Fruit fly (Drosophila melanogaster): ENCODE data around the gene Ncoa6.

Gene Ncoa6

dm6 chr2L:5290530-5290929 is 36.0 kb downstream of the Ncoa6 start (continued):
- TF ChIP-seq Sox14 (GFP tag; optimal IDR thresholded peaks at IDR 0.05) (no peak), Hr39 (GFP tag; optimal IDR thresholded peaks at IDR 0.05) (peak; percentile 35), spab (GFP tag; optimal IDR thresholded peaks at IDR 0.05) (no peak), CG11902 (GFP tag; optimal IDR thresholded peaks at IDR 0.05) (no peak), Hr4 (GFP tag; optimal IDR thresholded peaks at IDR 0.05) (no peak), svp (GFP tag) (no peak), CG6163 (GFP tag; IDR thresholded peaks at IDR 0.05) (no peak), salr (GFP tag; optimal IDR thresholded peaks at IDR 0.05) (no peak), CG11294 (GFP tag; IDR thresholded peaks at IDR 0.05) (no peak), Gug (GFP tag; IDR thresholded peaks at IDR 0.05) (no peak), Hr38 (GFP tag; optimal IDR thresholded peaks at IDR 0.05) (no peak), CG4318 (GFP tag; optimal IDR thresholded peaks at IDR 0.05) (no peak), Eip93F (GFP tag; optimal IDR thresholded peaks at IDR 0.05) (no peak), CG31627 (GFP tag; optimal IDR thresholded peaks at IDR 0.05) (peak; percentile 38), CG8632 (GFP tag; optimal IDR thresholded peaks at IDR 0.05) (peak; percentile 16), CG32006 (GFP tag; optimal IDR thresholded peaks at IDR 0.05) (no peak), eg (GFP tag; IDR thresholded peaks at IDR 0.05) (no peak), CG3919 (GFP tag; optimal IDR thresholded peaks at IDR 0.05) (no peak), CG1621 (tag; optimal IDR thresholded peaks at IDR 0.05) (no peak), net (GFP tag; optimal IDR thresholded peaks at IDR 0.05) (no peak), CG9139 (GFP tag; optimal IDR thresholded peaks at IDR 0.05) (no peak), Smox (GFP tag; optimal IDR thresholded peaks at IDR 0.05) (peak; percentile 5), cyc (GFP tag; optimal IDR thresholded peaks at IDR 0.05) (peak; percentile 8), Eip78C (GFP tag) (peak; percentile 68)

DNA sequence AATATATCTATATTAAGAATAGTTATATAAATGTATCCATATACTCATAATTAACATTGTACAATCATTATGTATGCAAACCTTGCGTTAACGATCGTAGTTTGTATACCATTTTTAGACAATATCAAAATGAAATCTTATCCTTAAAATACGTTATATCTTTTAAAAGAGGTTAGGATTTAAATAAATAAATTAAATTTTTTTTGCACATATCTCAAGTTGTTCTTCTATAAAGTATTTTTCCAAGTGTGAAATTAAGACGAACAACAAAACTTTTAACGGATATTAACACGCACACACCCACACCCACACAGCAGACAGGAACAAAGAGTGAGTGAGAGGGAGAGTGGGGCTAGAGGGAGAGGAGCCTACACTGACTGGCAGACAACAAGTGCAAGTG is 36.6 kb downstream of the Ncoa6 start:
- TF ChIP-seq Hr4 (GFP tag; optimal IDR thresholded peaks at IDR 0.05) (peak; percentile 9), CG4318 (GFP tag; optimal IDR thresholded peaks at IDR 0.05) (peak; percentile 26), CG3919 (GFP tag; optimal IDR thresholded peaks at IDR 0.05) (peak; percentile 69), CG9139 (GFP tag; optimal IDR thresholded peaks at IDR 0.05) (peak; percentile 64), CG15336 (GFP tag; IDR thresholded peaks at IDR 0.05) (peak; percentile 37; the same call in 1 of the 2 replicates), topi (GFP tag; optimal IDR thresholded peaks at IDR 0.05) (peak; percentile 41), vri (GFP tag; optimal IDR thresholded peaks at IDR 0.05) (no peak), dsx (GFP tag; optimal IDR thresholded peaks at IDR 0.05; ENCODE audit: poor library complexity, severe bottlenecking) (peak; percentile 82), Ets21C (GFP tag; optimal IDR thresholded peaks at IDR 0.05) (no peak), pdm3 (GFP tag; optimal IDR thresholded peaks at IDR 0.05) (peak; percentile 68), svp (GFP tag) (peak; percentile 65), Lpt (GFP tag; optimal IDR thresholded peaks at IDR 0.05) (no peak), fd85E (GFP tag; optimal IDR thresholded peaks at IDR 0.05) (no peak), Gug (GFP tag; IDR thresholded peaks at IDR 0.05) (no peak), Hr38 (GFP tag; optimal IDR thresholded peaks at IDR 0.05) (no peak), CG10631 (GFP tag; optimal IDR thresholded peaks at IDR 0.05) (peak; percentile 72), Met (GFP tag; optimal IDR thresholded peaks at IDR 0.05) (peak; percentile 58), ss (GFP tag; optimal IDR thresholded peaks at IDR 0.05) (peak; percentile 80 to 84), acj6 (GFP tag; optimal IDR thresholded peaks at IDR 0.05) (peak; percentile 70), CG6854 (GFP tag; optimal IDR thresholded peaks at IDR 0.05) (no peak), Sox102F (GFP tag; optimal IDR thresholded peaks at IDR 0.05) (no peak), spab (GFP tag; optimal IDR thresholded peaks at IDR 0.05) (peak; percentile 64), Smox (GFP tag; optimal IDR thresholded peaks at IDR 0.05) (peak; percentile 30), CG34406 (GFP tag; optimal IDR thresholded peaks at IDR 0.05) (peak; percentile 69), CG11762 (GFP tag; optimal IDR thresholded peaks at IDR 0.05; ENCODE audit: insufficient read depth) (peak; percentile 22), Eip93F (GFP tag; optimal IDR thresholded peaks at IDR 0.05) (no peak), CG11294 (GFP tag; IDR thresholded peaks at IDR 0.05) (no peak), cyc (GFP tag; optimal IDR thresholded peaks at IDR 0.05) (peak; percentile 18), Hr39 (GFP tag; optimal IDR thresholded peaks at IDR 0.05) (peak; percentile 21), fkh (GFP tag; optimal IDR thresholded peaks at IDR 0.05) (no peak), net (GFP tag; optimal IDR thresholded peaks at IDR 0.05) (peak; percentile 41), CG8632 (GFP tag; optimal IDR thresholded peaks at IDR 0.05) (peak; percentile 72), CG6792 (GFP tag; optimal IDR thresholded peaks at IDR 0.05) (peak; percentile 60), esn (GFP tag; optimal IDR thresholded peaks at IDR 0.05) (peak; percentile 61), CG31627 (GFP tag; optimal IDR thresholded peaks at IDR 0.05) (peak; percentile 3), eg (GFP tag; IDR thresholded peaks at IDR 0.05) (no peak), CG8119 (GFP tag; IDR thresholded peaks at IDR 0.05) (peak; percentile 31; the same call in 1 of the 3 replicates), CG6276 (GFP tag; optimal IDR thresholded peaks at IDR 0.05) (no peak), achi (GFP tag; optimal IDR thresholded peaks at IDR 0.05) (peak; percentile 60), lz (GFP tag; optimal IDR thresholded peaks at IDR 0.05) (peak; percentile 45), OdsH (GFP tag; optimal IDR thresholded peaks at IDR 0.05) (peak; percentile 79), CG11902 (GFP tag; optimal IDR thresholded peaks at IDR 0.05) (peak; percentile 35)
